Fruit fly (Drosophila melanogaster) whole organism, embryonic: ENCODE measurements around the gene CG34057.

Experiments used
- Atf3 ChIP-seq: fragments of 200-800 bp; sonication (Bioruptor generic); optimal IDR thresholded peaks from 3 replicates; lab custom pipeline; 2016; ENCODE audit warnings: missing biosample characterization, missing genetic modification characterization
- BEAF-32 ChIP-seq: fragments of 200-800 bp; sonication (Bioruptor generic); optimal IDR thresholded peaks from 3 replicates; lab custom pipeline; 2017; ENCODE audit warnings: missing biosample characterization, missing genetic modification characterization, mild to moderate bottlenecking, moderate library complexity, missing genetic modification reagents
- CG1024 ChIP-seq: fragments of 200-800 bp; sonication (Bioruptor generic); IDR thresholded peaks from 2 replicates; pipeline ENCODE4 v1.3.6; 2022; ENCODE audit warnings: missing biosample characterization, missing genetic modification characterization
- CG12104 ChIP-seq: fragments of 200-800 bp; sonication (Bioruptor generic); optimal IDR thresholded peaks from 3 replicates; lab custom pipeline; 2016; ENCODE audit warnings: missing biosample characterization, missing genetic modification characterization
- CG12219 ChIP-seq: fragments of 200-800 bp; sonication (Bioruptor generic); optimal IDR thresholded peaks from 3 replicates; lab custom pipeline; 2018; ENCODE audit warnings: missing biosample characterization, mild to moderate bottlenecking, missing genetic modification characterization
- CG13296 ChIP-seq: fragments of 200-800 bp; sonication (Bioruptor generic); optimal IDR thresholded peaks from 3 replicates; lab custom pipeline; 2018; ENCODE audit warnings: missing biosample characterization, mild to moderate bottlenecking, missing genetic modification characterization
- CG15479 ChIP-seq: fragments of 200-800 bp; sonication (Bioruptor generic); optimal IDR thresholded peaks from 3 replicates; lab custom pipeline; 2019; ENCODE audit warnings: missing biosample characterization, mild to moderate bottlenecking, missing genetic modification characterization, moderate library complexity
- CG15514 ChIP-seq: fragments of 200-800 bp; sonication (Bioruptor generic); optimal IDR thresholded peaks from 3 replicates; lab custom pipeline; 2017; ENCODE audit warnings: missing biosample characterization, missing genetic modification characterization, mild to moderate bottlenecking, moderate library complexity, missing genetic modification reagents
- CG1602 ChIP-seq: fragments of 200-800 bp; sonication (Bioruptor generic); optimal IDR thresholded peaks from 3 replicates; lab custom pipeline; 2016; ENCODE audit warnings: missing biosample characterization, missing genetic modification characterization
- CG16815 ChIP-seq: fragments of 200-800 bp; sonication (Bioruptor generic); optimal IDR thresholded peaks from 3 replicates; lab custom pipeline; 2017; ENCODE audit warnings: missing biosample characterization, mild to moderate bottlenecking, missing genetic modification characterization
- CG16863 ChIP-seq: fragments of 200-800 bp; sonication (Bioruptor generic); optimal IDR thresholded peaks from 3 replicates; lab custom pipeline; 2016; ENCODE audit warnings: missing biosample characterization, missing genetic modification characterization
- CG18262 ChIP-seq: fragments of 200-800 bp; optimal IDR thresholded peaks from 3 replicates; lab custom pipeline; 2019; ENCODE audit warnings: missing biosample characterization, mild to moderate bottlenecking, missing genetic modification characterization, moderate library complexity
- CG18764 ChIP-seq: fragments of 200-800 bp; sonication (Bioruptor generic); optimal IDR thresholded peaks from 3 replicates; lab custom pipeline; 2016; ENCODE audit warnings: missing biosample characterization, missing genetic modification characterization
- CG2120 ChIP-seq: fragments of 200-800 bp; sonication (Bioruptor generic); optimal IDR thresholded peaks from 3 replicates; lab custom pipeline; 2016; ENCODE audit warnings: missing biosample characterization, missing genetic modification characterization
- CG2199 ChIP-seq: fragments of 200-800 bp; sonication (Bioruptor generic); IDR thresholded peaks from 3 replicates; pipeline ENCODE4 v1.3.6; 2022; ENCODE audit warnings: missing biosample characterization, missing genetic modification characterization
- CG2202 ChIP-seq: fragments of 200-800 bp; sonication (Bioruptor generic); optimal IDR thresholded peaks from 2 replicates; lab custom pipeline; 2018; ENCODE audit warnings: missing biosample characterization, mild to moderate bottlenecking, missing genetic modification characterization
- CG31441 ChIP-seq: fragments of 200-800 bp; sonication (Bioruptor generic); IDR thresholded peaks from 2 replicates; pipeline ENCODE4 v1.3.6; 2022; ENCODE audit warnings: missing biosample characterization, missing genetic modification characterization
- CG3163 ChIP-seq: fragments of 200-800 bp; sonication (Bioruptor generic); optimal IDR thresholded peaks from 3 replicates; lab custom pipeline; 2016; ENCODE audit warnings: missing biosample characterization, missing genetic modification characterization
- CG32772 ChIP-seq: fragments of 200-800 bp; sonication (Bioruptor generic); IDR thresholded peaks from 2 replicates; pipeline ENCODE4 v1.3.6; 2022; ENCODE audit warnings: missing biosample characterization, missing genetic modification characterization
- CG8765 ChIP-seq: fragments of 200-800 bp; sonication (Bioruptor generic); IDR thresholded peaks from 2 replicates; pipeline ENCODE4 v1.3.6; 2022; ENCODE audit warnings: missing biosample characterization, missing genetic modification characterization
- CG9817 ChIP-seq: fragments of 200-800 bp; sonication (Bioruptor generic); optimal IDR thresholded peaks from 2 replicates; lab custom pipeline; 2018; ENCODE audit warnings: missing biosample characterization, mild to moderate bottlenecking, missing genetic modification characterization, moderate library complexity
- E2f1 ChIP-seq: fragments of 200-800 bp; sonication (Bioruptor generic); IDR thresholded peaks from 2 replicates; pipeline ENCODE4 v1.3.6; 2022; ENCODE audit warnings: missing biosample characterization, missing genetic modification characterization
- Ets65A ChIP-seq: fragments of 200-800 bp; sonication (Bioruptor generic); peaks from one replicate; lab custom pipeline; 2016; ENCODE audit warnings: missing biosample characterization, missing genetic modification characterization
- H2.0 ChIP-seq: fragments of 200-800 bp; sonication (Bioruptor generic); IDR thresholded peaks from 2 replicates; pipeline ENCODE4 v1.3.6; 2022; ENCODE audit warnings: missing biosample characterization, missing genetic modification characterization
- HLH3B ChIP-seq: fragments of 200-800 bp; sonication (Bioruptor generic); IDR thresholded peaks from 2 replicates; pipeline ENCODE4 v1.3.6; 2022; ENCODE audit warnings: missing biosample characterization, missing genetic modification characterization
- HmgD ChIP-seq: fragments of 200-800 bp; sonication (Bioruptor generic); optimal IDR thresholded peaks from 3 replicates; lab custom pipeline; 2016; ENCODE audit warnings: missing biosample characterization, missing genetic modification characterization
- Med ChIP-seq: fragments of 200-800 bp; sonication (Bioruptor generic); peaks from one replicate; lab custom pipeline; 2016; ENCODE audit warnings: missing biosample characterization, missing genetic modification characterization, mild to moderate bottlenecking, inconsistent platforms, moderate library complexity
- NC2β ChIP-seq: fragments of 200-800 bp; sonication (Bioruptor generic); optimal IDR thresholded peaks from 2 replicates; lab custom pipeline; 2016; ENCODE audit warnings: missing biosample characterization, missing genetic modification characterization
- Sin3A ChIP-seq: fragments of >200 bp; optimal IDR thresholded peaks from 2 replicates; lab custom pipeline; 2018
- Sry-β ChIP-seq: fragments of 200-800 bp; sonication (Bioruptor generic); optimal IDR thresholded peaks from 2 replicates; lab custom pipeline; 2018; ENCODE audit warnings: missing biosample characterization, mild to moderate bottlenecking, missing genetic modification characterization, moderate library complexity
- TFAM ChIP-seq: fragments of 200-800 bp; sonication (Bioruptor generic); optimal IDR thresholded peaks from 2 replicates; lab custom pipeline; 2017; ENCODE audit warnings: missing biosample characterization, missing genetic modification characterization, inconsistent platforms
- amos ChIP-seq: fragments of 200-800 bp; sonication (Bioruptor generic); IDR thresholded peaks from 2 replicates; pipeline ENCODE4 v1.3.6; 2022; ENCODE audit warnings: missing biosample characterization, missing genetic modification characterization; ENCODE audit not compliant: partially characterized antibody
- ap ChIP-seq: fragments of 200-800 bp; sonication (Bioruptor generic); IDR thresholded peaks from 2 replicates; pipeline ENCODE4 v1.3.6; 2022; ENCODE audit warnings: missing biosample characterization, missing genetic modification characterization
- bigmax ChIP-seq: fragments of 200-800 bp; sonication (Bioruptor generic); optimal IDR thresholded peaks from 2 replicates; lab custom pipeline; 2018; ENCODE audit warnings: missing biosample characterization, mild to moderate bottlenecking, missing genetic modification characterization
- bsh ChIP-seq, 2 experiments: fragments of 200-800 bp; sonication (Bioruptor generic); optimal IDR thresholded peaks; 2 replicates each; lab custom pipeline; 2017 to 2018; ENCODE audit warnings: mild to moderate bottlenecking in 2 of 2, missing biosample characterization in 2 of 2, missing genetic modification characterization in 2 of 2, moderate library complexity in 1 of 2
- cas ChIP-seq: fragments of 200-800 bp; sonication (Bioruptor generic); IDR thresholded peaks from 2 replicates; pipeline ENCODE4 v1.3.6; 2022; ENCODE audit warnings: missing biosample characterization, missing genetic modification characterization
- chif ChIP-seq, 2 experiments: fragments of 200-800 bp; sonication (Bioruptor generic); optimal IDR thresholded peaks; 3 replicates each; lab custom pipeline; 2016; ENCODE audit warnings: missing biosample characterization in 2 of 2, missing genetic modification characterization in 2 of 2
- crc ChIP-seq: fragments of 200-800 bp; sonication (Bioruptor generic); optimal IDR thresholded peaks from 2 replicates; lab custom pipeline; 2016; ENCODE audit warnings: missing biosample characterization, missing genetic modification characterization
- croc ChIP-seq: fragments of 200-800 bp; sonication (Bioruptor generic); conservative IDR thresholded peaks from 3 replicates; pipeline ENCODE4 v1.3.6; 2022; ENCODE audit warnings: missing biosample characterization, missing genetic modification characterization
- disco-r ChIP-seq: fragments of 200-800 bp; sonication (Bioruptor generic); optimal IDR thresholded peaks from 2 replicates; lab custom pipeline; 2016; ENCODE audit warnings: missing biosample characterization, missing genetic modification characterization
- dm ChIP-seq: fragments of 200-800 bp; sonication (Bioruptor generic); optimal IDR thresholded peaks from 3 replicates; lab custom pipeline; 2016; ENCODE audit warnings: missing biosample characterization, missing genetic modification characterization
- dmrt11E ChIP-seq: fragments of 200-800 bp; sonication (Bioruptor generic); optimal IDR thresholded peaks from 3 replicates; lab custom pipeline; 2018; ENCODE audit warnings: missing biosample characterization, mild to moderate bottlenecking, missing genetic modification characterization, moderate library complexity
- dysf ChIP-seq: fragments of 200-800 bp; sonication (Bioruptor generic); IDR thresholded peaks from 3 replicates; pipeline ENCODE4 v1.3.6; 2022; ENCODE audit warnings: missing biosample characterization, missing genetic modification characterization
- ftz-f1 ChIP-seq: fragments of 200-800 bp; sonication (Bioruptor generic); optimal IDR thresholded peaks from 2 replicates; lab custom pipeline; 2016; ENCODE audit warnings: missing biosample characterization, missing genetic modification characterization
- gsb ChIP-seq: fragments of 200-800 bp; sonication (Bioruptor generic); IDR thresholded peaks from 2 replicates; pipeline ENCODE4 v1.3.6; 2022; ENCODE audit warnings: missing biosample characterization, missing genetic modification characterization
- her ChIP-seq: fragments of 200-800 bp; sonication (Bioruptor generic); optimal IDR thresholded peaks from 2 replicates; lab custom pipeline; 2016; ENCODE audit warnings: missing biosample characterization, missing genetic modification characterization
- hkb ChIP-seq, 2 experiments: fragments of 200-800 bp in 1 of 2; fragments of >200 bp in 1 of 2; sonication (Bioruptor generic) in 1 of 2; IDR thresholded peaks in 1 of 2; optimal IDR thresholded peaks in 1 of 2; 2 replicates each; pipeline versions ENCODE4 v1.3.6 to Lab custom; 2017 to 2022; ENCODE audit warnings: missing biosample characterization in 1 of 2, missing genetic modification characterization in 1 of 2
- kni ChIP-seq: fragments of 200-800 bp; sonication (Bioruptor generic); optimal IDR thresholded peaks from 3 replicates; lab custom pipeline; 2017; ENCODE audit warnings: mild to moderate bottlenecking, missing biosample characterization, missing genetic modification reagents, missing genetic modification characterization
- lbe ChIP-seq: fragments of 200-800 bp; sonication (Bioruptor generic); optimal IDR thresholded peaks from 2 replicates; lab custom pipeline; 2016; ENCODE audit warnings: missing biosample characterization, mild to moderate bottlenecking, missing genetic modification characterization
- maf-S ChIP-seq: fragments of 200-800 bp; sonication (Bioruptor generic); optimal IDR thresholded peaks from 2 replicates; lab custom pipeline; 2016; ENCODE audit warnings: missing biosample characterization, missing genetic modification characterization
- pfk ChIP-seq: fragments of 200-800 bp; sonication (Bioruptor generic); optimal IDR thresholded peaks from 2 replicates; lab custom pipeline; 2018; ENCODE audit warnings: missing biosample characterization, mild to moderate bottlenecking, missing genetic modification characterization, moderate library complexity
- tio ChIP-seq: fragments of 200-800 bp; sonication (Bioruptor generic); optimal IDR thresholded peaks from 2 replicates; lab custom pipeline; 2017; ENCODE audit warnings: missing biosample characterization, missing genetic modification characterization, inconsistent platforms
- tx ChIP-seq: fragments of 200-800 bp; sonication (Bioruptor generic); optimal IDR thresholded peaks from 2 replicates; lab custom pipeline; 2016; ENCODE audit warnings: missing biosample characterization, missing genetic modification characterization

CG34057 gene

DNA sequence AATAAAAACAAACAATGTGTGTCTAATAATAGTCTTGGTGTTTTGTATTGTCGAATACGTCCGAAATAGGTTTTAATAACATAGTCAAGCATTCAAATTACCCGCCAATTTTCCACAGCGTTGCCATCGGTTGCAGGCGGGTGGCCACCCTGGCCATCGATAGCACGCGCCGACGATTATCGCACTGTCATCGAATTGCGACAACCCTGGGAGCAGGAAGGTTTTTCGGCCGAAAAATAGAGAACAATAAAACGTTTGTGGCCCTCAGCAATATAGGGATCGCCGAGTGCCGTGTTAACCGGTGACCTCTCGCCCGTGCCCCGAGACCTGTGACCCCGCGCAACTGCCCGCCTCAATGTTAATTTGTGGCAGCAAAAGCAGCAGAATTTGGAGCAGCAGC lies 25.5 kb upstream of the CG34057 start, which contains the start of gene Usp10 (continued):
- TF ChIP-seq amos (GFP tag; lab: Robert Waterston, UW) (peak; percentile 88), CG18764 (no peak), pfk (no peak), dmrt11E (no peak), Sry-β (no peak), CG9817 (tag; lab: Kevin White, UChicago) (no peak), cas (GFP tag; lab: Robert Waterston, UW) (no peak), lbe (GFP tag; lab: Kevin White, UChicago) (no peak), bsh (GFP tag; optimal IDR thresholded peaks at IDR 0.05; lab: Kevin White, UChicago) (no peak), Ets65A (no peak), CG1024 (GFP tag; lab: Robert Waterston, UW) (no peak), CG32772 (GFP tag; lab: Robert Waterston, UW) (no peak), CG2120 (peak; percentile 4), CG8765 (GFP tag; lab: Robert Waterston, UW) (no peak), dysf (GFP tag; lab: Robert Waterston, UW) (no peak), CG15514 (peak; percentile 50), tio (no peak), dm (peak; percentile 22), kni (GFP tag; lab: Kevin White, UChicago) (no peak), BEAF-32 (GFP tag; lab: Kevin White, UChicago) (peak; percentile 81), NC2β (GFP tag; lab: Kevin White, UChicago) (peak; percentile 26), disco-r (GFP tag; lab: Kevin White, UChicago) (no peak), maf-S (GFP tag; lab: Kevin White, UChicago) (no peak), hkb (optimal IDR thresholded peaks at IDR 0.05; lab: Kevin White, UChicago) (no peak), hkb (GFP tag; IDR thresholded peaks at IDR 0.05; lab: Robert Waterston, UW) (no peak), CG2199 (GFP tag; lab: Robert Waterston, UW) (no peak), CG1602 (GFP tag; lab: Kevin White, UChicago) (no peak), Sin3A (peak; percentile 56), H2.0 (no peak), tx (GFP tag; lab: Kevin White, UChicago) (no peak), CG12104 (GFP tag; lab: Kevin White, UChicago) (no peak), CG16863 (GFP tag; lab: Kevin White, UChicago) (no peak), bigmax (GFP tag; lab: Kevin White, UChicago) (no peak), ap (GFP tag; lab: Robert Waterston, UW) (no peak), HLH3B (GFP tag; lab: Robert Waterston, UW) (no peak), CG16815 (GFP tag; lab: Kevin White, UChicago) (no peak), Atf3 (GFP tag; lab: Kevin White, UChicago) (no peak), HmgD (GFP tag; lab: Kevin White, UChicago) (peak; percentile 25), CG12219 (GFP tag; lab: Kevin White, UChicago) (no peak), TFAM (no peak), CG18262 (tag; lab: Kevin White, UChicago) (no peak), CG31441 (GFP tag; lab: Robert Waterston, UW) (no peak), chif (GFP tag; optimal IDR thresholded peaks at IDR 0.05; lab: Kevin White, UChicago) (no peak), crc (GFP tag; lab: Kevin White, UChicago) (no peak), CG13296 (GFP tag; lab: Kevin White, UChicago) (no peak), her (no peak), croc (GFP tag; lab: Robert Waterston, UW) (no peak), CG2202 (tag; lab: Kevin White, UChicago) (no peak), CG15479 (GFP tag; lab: Kevin White, UChicago) (peak; percentile 48), ftz-f1 (GFP tag; lab: Kevin White, UChicago) (peak; percentile 69), Med (GFP tag; lab: Kevin White, UChicago) (peak; percentile 40), gsb (GFP tag; lab: Robert Waterston, UW) (no peak), CG3163 (GFP tag; lab: Kevin White, UChicago) (no peak), E2f1 (GFP tag; lab: Robert Waterston, UW) (no peak)
